Worm (Caenorhabditis elegans) whole organism, mixed stage, embryonic: ENCODE measurements around the gene C25E10.11.

ENCODE experiments used
- M03D4.4 ChIP-seq: sonication (generic microtip); optimal IDR thresholded peaks from 2 replicates; lab custom pipeline; 2017; ENCODE audit warnings: mild to moderate bottlenecking, missing genetic modification characterization, missing compliant biosample characterization
- bed-3 ChIP-seq: fragments of 200-800 bp; sonication (Bioruptor generic); optimal IDR thresholded peaks from 3 replicates; lab custom pipeline; 2018; ENCODE audit warnings: mild to moderate bottlenecking, missing genetic modification characterization, moderate library complexity, missing compliant biosample characterization
- blmp-1 ChIP-seq: fragments of 150-350 bp; optimal IDR thresholded peaks from 2 replicates; lab custom pipeline; 2014; ENCODE audit warnings: missing biosample characterization, missing genetic modification characterization
- ceh-39 ChIP-seq: fragments of 150-350 bp; optimal IDR thresholded peaks from 2 replicates; lab custom pipeline; 2014; ENCODE audit warnings: missing biosample characterization, missing genetic modification characterization
- ceh-43 ChIP-seq: fragments of 200-800 bp; sonication (Bioruptor generic); optimal IDR thresholded peaks from 2 replicates; lab custom pipeline; 2018; ENCODE audit warnings: mild to moderate bottlenecking, missing genetic modification characterization, moderate library complexity, missing compliant biosample characterization
- ces-1 ChIP-seq: fragments of 150-350 bp; optimal IDR thresholded peaks from 2 replicates; lab custom pipeline; 2014; ENCODE audit warnings: missing biosample characterization, missing genetic modification reagents, missing genetic modification characterization
- cnd-1 ChIP-seq: fragments of 200-800 bp; sonication (Bioruptor generic); optimal IDR thresholded peaks from 2 replicates; lab custom pipeline; 2018; ENCODE audit warnings: mild to moderate bottlenecking, missing genetic modification characterization, missing compliant biosample characterization
- elt-1 ChIP-seq: sonication (generic microtip); optimal IDR thresholded peaks from 2 replicates; lab custom pipeline; 2017; ENCODE audit warnings: missing genetic modification characterization, mild to moderate bottlenecking, missing compliant biosample characterization, antibody characterized with exemption, moderate library complexity, borderline replicate concordance; ENCODE audit not compliant: insufficient read depth
- elt-3 ChIP-seq: fragments of 150-350 bp; optimal IDR thresholded peaks from 2 replicates; lab custom pipeline; 2014; ENCODE audit warnings: missing biosample characterization, missing genetic modification characterization
- flh-1 ChIP-seq: fragments of 200-800 bp; sonication (Bioruptor generic); optimal IDR thresholded peaks from 2 replicates; lab custom pipeline; 2018; ENCODE audit warnings: mild to moderate bottlenecking, missing genetic modification characterization, moderate library complexity, missing compliant biosample characterization
- ham-2 ChIP-seq: fragments of 200-800 bp; sonication (Bioruptor generic); optimal IDR thresholded peaks from 2 replicates; lab custom pipeline; 2018; ENCODE audit warnings: mild to moderate bottlenecking, missing genetic modification characterization, missing compliant biosample characterization
- lin-13 ChIP-seq: fragments of 150-350 bp; optimal IDR thresholded peaks from 2 replicates; lab custom pipeline; 2014; ENCODE audit warnings: missing biosample characterization, missing genetic modification characterization
- lin-32 ChIP-seq: fragments of 200-800 bp; sonication (Bioruptor generic); optimal IDR thresholded peaks from 2 replicates; lab custom pipeline; 2018; ENCODE audit warnings: mild to moderate bottlenecking, missing genetic modification characterization, missing compliant biosample characterization
- lsy-2 ChIP-seq: fragments of 150-350 bp; optimal IDR thresholded peaks from 2 replicates; lab custom pipeline; 2014; ENCODE audit warnings: missing biosample characterization, missing genetic modification characterization
- mab-5 ChIP-seq: fragments of 150-350 bp; optimal IDR thresholded peaks from 2 replicates; lab custom pipeline; 2014; ENCODE audit warnings: missing biosample characterization, missing genetic modification characterization
- mep-1 ChIP-seq: fragments of 150-350 bp; optimal IDR thresholded peaks from 2 replicates; lab custom pipeline; 2017; ENCODE audit warnings: missing biosample characterization, missing genetic modification reagents, missing genetic modification characterization, inconsistent platforms
- mls-2 ChIP-seq: sonication (generic microtip); optimal IDR thresholded peaks from 2 replicates; lab custom pipeline; 2016; ENCODE audit warnings: mild to moderate bottlenecking, missing genetic modification characterization, moderate library complexity, missing compliant biosample characterization
- nhr-237 ChIP-seq: fragments of 150-350 bp; optimal IDR thresholded peaks from 2 replicates; lab custom pipeline; 2014; ENCODE audit warnings: missing biosample characterization, missing genetic modification characterization
- nhr-28 ChIP-seq: fragments of 150-350 bp; optimal IDR thresholded peaks from 2 replicates; lab custom pipeline; 2014; ENCODE audit warnings: missing biosample characterization, missing genetic modification characterization
- nhr-76 ChIP-seq: sonication (generic microtip); optimal IDR thresholded peaks from 2 replicates; lab custom pipeline; 2017; ENCODE audit warnings: missing biosample characterization, missing genetic modification characterization
- pha-4 ChIP-seq: fragments of 150-350 bp; optimal IDR thresholded peaks from 2 replicates; lab custom pipeline; 2018; ENCODE audit warnings: missing biosample characterization, missing genetic modification reagents, missing genetic modification characterization
- sem-2 ChIP-seq: fragments of 200-800 bp; sonication (Bioruptor generic); optimal IDR thresholded peaks from 2 replicates; lab custom pipeline; 2018; ENCODE audit warnings: mild to moderate bottlenecking, missing genetic modification characterization, missing compliant biosample characterization
- snpc-4 ChIP-seq: fragments of 150-350 bp; optimal IDR thresholded peaks from 2 replicates; lab custom pipeline; 2014; ENCODE audit warnings: missing biosample characterization, missing genetic modification characterization
- sptf-1 ChIP-seq: sonication (generic microtip); optimal IDR thresholded peaks from 2 replicates; lab custom pipeline; 2017; ENCODE audit warnings: mild to moderate bottlenecking, missing genetic modification characterization, moderate library complexity, missing compliant biosample characterization
- tbx-8 ChIP-seq: fragments of 200-800 bp; sonication (Bioruptor generic); optimal IDR thresholded peaks from 2 replicates; lab custom pipeline; 2018; ENCODE audit warnings: mild to moderate bottlenecking, missing genetic modification characterization, moderate library complexity, missing compliant biosample characterization
- unc-39 ChIP-seq: fragments of 150-350 bp; optimal IDR thresholded peaks from 2 replicates; lab custom pipeline; 2014; ENCODE audit warnings: missing biosample characterization, missing genetic modification characterization
- unc-62 ChIP-seq: fragments of 150-350 bp; optimal IDR thresholded peaks from 2 replicates; lab custom pipeline; 2014; ENCODE audit warnings: missing biosample characterization, missing genetic modification reagents, missing genetic modification characterization
- zip-8 ChIP-seq: fragments of 150-350 bp; optimal IDR thresholded peaks from 2 replicates; lab custom pipeline; 2014; ENCODE audit warnings: missing biosample characterization, missing genetic modification characterization

The C25E10.11 gene

DNA sequence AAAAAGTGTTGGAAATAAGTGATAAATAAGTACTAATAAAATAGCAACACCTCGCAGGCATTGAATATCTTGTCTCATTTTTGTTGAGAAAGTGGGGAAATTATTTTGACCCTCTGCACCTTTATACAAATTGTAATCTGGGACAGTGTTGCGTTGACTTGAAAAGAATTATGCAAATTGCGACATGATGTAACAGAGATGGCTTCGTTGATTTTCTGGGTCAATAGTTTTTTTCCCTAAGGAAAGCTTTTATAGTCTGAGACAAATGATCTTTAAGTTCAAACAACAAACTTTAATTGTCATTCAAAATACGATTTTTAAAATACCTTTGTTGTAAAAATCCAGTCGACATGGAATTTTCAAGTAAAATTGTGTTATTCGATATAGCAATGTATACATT is 33.8 kb downstream of the C25E10.11 start, which contains the start of gene bus-1:
Gene bus-1, minus strand, starts transcription at position 101 of the 400 bp plus-strand sequence.
- TF ChIP-seq lin-13 (tag; lab: Kevin White, UChicago) (no peak), ces-1 (no peak), pha-4 (tag; lab: Kevin White, UChicago) (no peak), mls-2 (tag; lab: Kevin White, UChicago) (no peak), bed-3 (GFP tag; lab: Kevin White, UChicago) (no peak), M03D4.4 (tag; lab: Kevin White, UChicago) (no peak), elt-1 (tag; lab: Kevin White, UChicago) (no peak), lin-32 (GFP tag; lab: Kevin White, UChicago) (no peak), sptf-1 (no peak)

DNA sequence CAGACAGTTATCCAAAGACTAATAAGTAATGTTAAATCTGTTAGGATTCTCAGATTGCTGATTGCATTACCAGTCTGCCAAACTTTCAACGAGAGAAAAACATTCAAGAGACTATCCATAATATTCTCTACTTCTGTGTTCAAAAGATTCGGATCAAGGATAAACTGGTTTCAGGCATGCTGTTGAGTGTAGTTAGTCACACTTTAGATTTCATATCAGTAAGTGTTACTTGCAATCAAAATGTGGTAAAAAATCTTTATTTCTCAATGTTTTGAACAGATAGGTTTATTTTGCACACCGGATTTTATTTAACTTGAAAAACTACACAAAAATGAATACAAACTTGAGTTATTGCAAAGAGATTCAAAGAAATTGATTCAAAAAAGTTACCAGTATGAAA is 36.4 kb downstream of the C25E10.11 start, which contains the start of gene oac-41:
Gene oac-41, minus strand, starts transcription at position 101 of the 400 bp plus-strand sequence.
- TF ChIP-seq unc-62 (GFP tag; lab: Kevin White, UChicago) (no peak), pha-4 (tag; lab: Kevin White, UChicago) (no peak), mep-1 (tag; lab: Kevin White, UChicago) (no peak), nhr-76 (no peak), cnd-1 (tag; lab: Kevin White, UChicago) (no peak)

DNA sequence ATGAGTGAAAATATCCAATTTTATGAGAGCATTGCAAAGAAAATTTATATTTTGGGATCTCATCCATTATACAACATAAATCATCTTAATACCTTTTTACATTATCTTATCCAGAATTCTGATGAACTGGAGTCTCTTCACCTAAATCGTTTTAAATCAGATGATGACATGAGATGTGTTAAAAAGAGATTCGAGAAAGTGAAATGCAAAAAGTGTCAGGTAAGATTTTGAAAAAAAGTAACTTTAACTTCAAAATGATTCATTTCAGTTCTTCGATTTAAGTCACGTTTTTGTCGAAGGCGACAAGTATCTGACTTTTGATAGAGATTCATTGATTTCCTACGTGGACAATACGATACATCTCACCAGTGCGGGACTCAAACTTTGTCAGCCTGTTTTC is 39.7 kb downstream of the C25E10.11 start:
- no peak for TF ChIP-seq bed-3 (GFP tag; lab: Kevin White, UChicago)

DNA sequence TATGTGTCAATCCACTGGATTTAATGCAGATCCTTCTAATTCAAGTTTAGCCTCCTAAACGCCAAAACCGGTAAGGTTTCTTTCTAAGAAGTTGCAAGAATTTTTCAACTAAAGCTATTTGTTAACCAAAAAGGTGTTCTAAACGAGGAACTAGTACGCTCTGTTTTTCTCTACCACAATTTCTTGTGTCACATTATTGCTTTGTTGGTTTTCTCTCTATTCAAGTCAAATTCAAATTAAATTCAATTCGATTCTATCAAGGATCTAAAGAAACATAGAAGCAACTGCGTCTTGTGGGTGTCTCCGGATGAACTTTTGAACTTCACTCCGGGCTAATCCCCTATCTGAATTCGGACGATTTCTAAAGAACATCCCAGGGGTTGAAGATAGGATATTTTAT is 42.0 kb downstream of the C25E10.11 start, which contains the start of gene oac-40:
Gene oac-40, plus strand, starts transcription at position 301 of the 400 bp plus-strand sequence.
- TF ChIP-seq snpc-4 (tag; lab: Kevin White, UChicago) (no peak), unc-39 (tag; lab: Kevin White, UChicago) (no peak), sptf-1 (no peak), zip-8 (no peak)

DNA sequence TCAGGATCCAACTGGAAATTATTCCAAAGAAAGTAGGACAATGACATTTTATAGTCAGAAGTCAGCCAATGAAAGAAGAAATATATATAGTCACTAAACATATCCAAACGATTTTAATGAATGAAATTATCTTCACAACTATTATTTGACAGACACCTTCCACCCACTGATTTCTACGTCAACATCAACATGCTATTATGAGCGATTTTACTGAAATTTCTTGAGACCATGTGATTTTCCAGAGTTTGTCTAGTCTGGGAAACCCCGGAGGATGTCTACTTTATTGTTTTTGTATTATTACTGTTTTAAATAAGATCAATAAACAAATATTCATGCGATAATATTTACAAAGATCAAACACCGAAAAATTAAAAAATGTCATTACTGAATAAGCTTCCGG is 43.0 kb downstream of the C25E10.11 start, which contains the start of gene srt-18:
Gene srt-18, minus strand, starts transcription at position 101 of the 400 bp plus-strand sequence.
- TF ChIP-seq nhr-28 (tag; lab: Kevin White, UChicago) (no peak), unc-39 (tag; lab: Kevin White, UChicago) (no peak), blmp-1 (tag; lab: Kevin White, UChicago) (no peak), sem-2 (GFP tag; lab: Kevin White, UChicago) (no peak), elt-1 (tag; lab: Kevin White, UChicago) (no peak), nhr-237 (tag; lab: Kevin White, UChicago) (no peak), ceh-43 (GFP tag; lab: Kevin White, UChicago) (no peak), elt-3 (tag; lab: Kevin White, UChicago) (no peak), cnd-1 (tag; lab: Kevin White, UChicago) (no peak), pha-4 (tag; lab: Kevin White, UChicago) (no peak), zip-8 (no peak), lsy-2 (tag; lab: Kevin White, UChicago) (no peak), ham-2 (GFP tag; lab: Kevin White, UChicago) (no peak), mls-2 (tag; lab: Kevin White, UChicago) (no peak), flh-1 (no peak)

DNA sequence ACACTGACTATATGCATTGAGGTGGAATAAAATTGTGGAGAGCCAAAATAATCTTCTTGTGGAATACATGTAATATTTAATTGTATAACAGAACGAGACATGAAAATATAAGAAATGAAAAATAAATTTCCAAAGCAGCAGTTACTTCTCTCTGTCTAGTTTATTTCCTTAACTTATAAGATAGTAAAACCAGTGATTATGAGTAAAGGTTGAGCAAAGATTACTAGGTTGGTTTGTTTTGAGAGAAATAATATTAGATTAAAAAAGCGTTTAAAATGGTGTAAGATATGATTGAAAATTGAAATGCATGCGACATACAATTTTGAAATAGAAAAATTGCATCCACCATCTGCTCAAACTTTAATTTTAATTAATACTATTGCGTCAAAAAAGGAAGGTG is 44.8 kb downstream of the C25E10.11 start, which contains the start of gene srh-201:
Gene srh-201, minus strand, starts transcription at position 101 of the 400 bp plus-strand sequence.
- TF ChIP-seq mab-5 (tag; lab: Kevin White, UChicago) (no peak), lin-13 (tag; lab: Kevin White, UChicago) (no peak), mep-1 (tag; lab: Kevin White, UChicago) (no peak)
- TF ChIP-seq, all 35 proteins: peak for 0

DNA sequence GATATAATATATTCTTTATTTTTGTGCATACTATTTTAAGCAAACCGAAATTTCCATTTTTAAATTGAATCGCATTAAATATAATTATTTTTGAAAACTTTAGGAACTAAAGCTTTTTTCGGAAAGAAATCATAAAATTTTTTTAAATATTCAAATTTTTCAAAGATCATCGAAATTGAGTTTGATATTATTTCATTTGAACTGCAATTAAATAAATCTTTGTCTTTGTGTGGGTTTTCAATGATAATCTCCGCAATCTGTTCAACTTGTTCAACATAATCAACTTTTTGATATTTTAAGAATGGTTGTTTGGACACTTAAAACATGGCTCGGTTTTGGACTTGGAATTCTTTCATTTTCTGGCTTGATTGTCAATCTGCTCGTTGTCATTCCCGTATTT is 49.4 kb downstream of the C25E10.11 start, which contains the start of gene srx-2:
Gene srx-2, plus strand, starts transcription at position 301 of the 400 bp plus-strand sequence.
- TF ChIP-seq tbx-8 (GFP tag; lab: Kevin White, UChicago) (no peak), ceh-39 (tag; lab: Kevin White, UChicago) (no peak), unc-39 (tag; lab: Kevin White, UChicago) (no peak)
